Fruit fly (Drosophila melanogaster) whole organism, larva: ENCODE measurements around the gene CG8360.

Experiments used
- noc ChIP-seq: fragments of 200-800 bp; sonication (Bioruptor generic); optimal IDR thresholded peaks from 3 replicates; lab custom pipeline; 2019; ENCODE audit warnings: missing biosample characterization, mild to moderate bottlenecking, missing genetic modification characterization, moderate library complexity

Gene CG8360

DNA sequence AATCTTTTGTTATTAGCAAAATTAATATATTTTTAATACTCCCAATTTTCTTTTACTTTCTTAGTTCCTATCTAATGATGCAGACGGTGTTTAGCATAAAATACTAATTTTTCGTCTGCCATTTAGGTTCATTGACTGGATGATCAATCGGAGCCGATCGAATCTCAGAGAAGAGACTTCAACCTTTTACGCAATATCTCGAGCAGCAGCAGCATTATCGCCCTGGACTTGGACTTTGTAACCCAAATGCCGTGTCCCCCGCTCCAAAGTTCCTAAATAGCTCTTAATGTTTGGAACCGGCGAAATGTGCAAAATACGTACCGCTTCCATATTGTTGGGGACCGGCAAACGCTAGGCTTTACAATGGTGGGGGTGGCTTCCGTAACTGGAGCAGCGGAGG lies 8.4 kb upstream of the CG8360 start:
- TF ChIP-seq noc (tag; lab: Kevin White, UChicago) = no peak

DNA sequence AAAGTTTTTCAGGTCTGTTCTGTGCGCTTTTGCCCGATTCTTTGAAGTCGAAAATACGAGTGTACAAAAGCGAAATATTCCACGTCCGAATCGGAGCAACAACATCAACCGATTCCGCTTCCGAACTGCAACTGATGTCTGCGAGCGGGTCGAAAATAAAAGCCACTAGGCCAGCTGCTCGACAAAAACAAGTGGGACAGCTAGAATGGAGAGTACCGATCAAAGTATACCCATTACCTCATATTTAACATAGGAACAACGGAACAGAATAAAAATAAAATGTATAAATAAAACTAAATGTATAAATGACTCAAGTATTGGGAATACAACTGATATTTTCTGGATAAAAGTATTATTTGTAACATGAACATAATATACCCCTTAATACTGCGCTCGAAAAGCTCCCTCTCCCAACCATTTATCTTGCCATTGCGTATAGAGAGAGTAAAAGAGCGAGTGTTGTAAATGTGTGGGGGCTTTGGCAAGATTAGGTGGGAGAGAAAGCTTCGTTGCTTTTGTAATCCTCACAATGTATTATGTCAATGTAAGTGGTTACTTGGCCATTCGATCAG lies 7.7 kb upstream of the CG8360 start, which contains the start of gene SLC5A11:
Gene SLC5A11 (minus strand): TSS at position 137 of the 572 bp plus-strand sequence.
- peak; percentile 98 for TF ChIP-seq noc (tag; lab: Kevin White, UChicago)

DNA sequence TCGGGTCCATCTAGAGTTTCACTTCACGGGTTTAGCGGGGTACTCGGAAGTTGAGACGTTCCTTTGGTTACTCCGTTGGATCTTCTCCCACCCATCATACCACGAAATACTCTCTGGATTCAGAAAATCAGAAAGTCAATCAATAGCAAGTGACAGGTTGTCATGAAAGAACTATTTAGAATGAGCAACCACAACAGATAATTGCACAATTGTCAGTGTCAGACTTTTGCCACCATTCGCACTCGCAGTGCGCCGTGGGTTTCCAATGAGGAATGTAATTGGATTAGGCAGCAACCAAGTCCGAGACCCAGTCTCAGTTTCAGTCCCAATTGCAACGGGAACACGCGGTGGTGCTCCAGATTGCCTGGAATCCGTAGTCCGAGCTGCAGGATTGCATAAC lies 6.9 kb upstream of the CG8360 start, which contains the start of gene CG8419:
Gene CG8419 (plus strand): TSS at position 301 of the 400 bp plus-strand sequence.
- no peak for TF ChIP-seq noc (tag; lab: Kevin White, UChicago)

DNA sequence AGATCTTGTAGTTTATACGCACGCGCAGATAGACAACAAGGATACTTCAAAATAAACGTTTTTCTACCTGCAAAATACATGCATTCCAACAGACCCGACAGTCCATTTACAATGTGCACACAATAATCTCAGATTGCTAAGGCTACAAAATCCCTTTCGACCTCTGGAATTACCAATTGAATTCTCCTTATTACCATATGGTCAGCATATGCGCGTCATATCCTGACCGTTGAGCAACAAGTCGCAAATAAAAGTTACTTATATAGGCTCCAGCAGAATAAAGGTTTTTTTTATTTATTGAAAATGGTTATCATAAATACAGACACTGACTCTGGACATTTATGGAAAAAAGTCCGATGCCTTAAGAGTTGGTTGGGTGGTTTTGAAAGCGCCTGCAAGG lies 3.4 kb upstream of the CG8360 start:
- TF ChIP-seq noc (tag; lab: Kevin White, UChicago) = no peak

DNA sequence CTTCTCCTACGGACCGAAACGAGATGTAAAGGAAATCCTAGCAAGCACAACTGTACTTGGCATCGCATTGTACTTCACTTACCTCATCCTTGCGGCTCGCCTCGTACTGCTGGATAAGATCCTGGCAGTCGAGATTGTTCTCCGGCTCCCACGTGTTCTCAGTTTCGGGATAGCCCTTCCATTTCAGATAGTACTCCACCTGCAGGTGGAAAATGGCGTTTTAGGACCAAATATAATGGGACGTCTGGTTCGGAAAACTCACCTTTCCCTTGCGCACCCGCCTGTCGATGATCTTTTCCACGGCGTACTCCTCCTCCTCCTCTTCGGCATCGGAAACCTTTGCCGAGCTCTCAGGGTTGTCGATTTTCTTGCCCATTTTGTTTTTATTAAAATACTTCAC lies 2.3 kb upstream of the CG8360 start:
- no peak for TF ChIP-seq noc (tag; lab: Kevin White, UChicago)

DNA sequence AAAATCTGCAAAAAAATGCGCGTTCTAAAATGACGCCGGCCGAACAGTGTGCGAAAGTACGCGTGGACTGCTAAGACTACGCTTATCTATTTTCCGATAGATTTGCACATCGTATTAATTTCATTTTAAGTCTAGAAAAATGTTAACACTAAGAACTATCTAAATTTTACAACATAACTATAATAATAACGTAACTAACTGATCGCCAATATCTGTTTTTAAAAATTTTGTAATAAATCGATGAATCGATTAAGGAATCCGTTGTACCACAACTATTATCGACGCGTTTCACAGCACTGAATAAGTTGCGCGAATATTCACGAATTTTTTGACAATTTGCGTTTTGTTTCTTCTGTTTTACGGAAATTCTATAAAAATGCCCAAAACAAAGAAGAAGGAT lies 1.7 kb upstream of the CG8360 start, which contains the start of gene Ssb-c31a:
Gene Ssb-c31a (plus strand): TSS at position 278 of the 400 bp plus-strand sequence.
- TF ChIP-seq noc (tag; lab: Kevin White, UChicago) = peak; percentile 67

DNA sequence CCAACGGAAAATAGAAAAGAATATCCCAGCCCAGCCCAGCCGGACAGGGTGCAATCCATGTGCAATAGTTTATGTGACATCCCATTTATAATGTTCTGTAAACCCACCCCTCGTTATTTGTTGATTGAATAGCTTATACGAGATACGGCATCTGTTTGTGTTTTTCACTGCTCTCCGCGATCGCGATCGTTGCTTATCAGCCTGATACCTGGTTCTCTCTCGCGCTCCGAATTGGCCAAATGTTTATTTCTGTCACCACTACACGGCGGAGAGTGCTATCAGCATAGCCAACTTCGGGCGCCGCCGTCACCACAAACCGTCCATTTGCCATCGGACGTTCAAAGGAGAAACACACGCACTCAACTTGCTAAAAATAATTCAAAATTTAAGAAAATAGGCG lies 1.2 kb downstream of the CG8360 start, which contains the start of gene CG8353:
Gene CG8353 (plus strand): TSS at position 59 of the 400 bp plus-strand sequence.
- peak; percentile 27 for TF ChIP-seq noc (tag; lab: Kevin White, UChicago)

DNA sequence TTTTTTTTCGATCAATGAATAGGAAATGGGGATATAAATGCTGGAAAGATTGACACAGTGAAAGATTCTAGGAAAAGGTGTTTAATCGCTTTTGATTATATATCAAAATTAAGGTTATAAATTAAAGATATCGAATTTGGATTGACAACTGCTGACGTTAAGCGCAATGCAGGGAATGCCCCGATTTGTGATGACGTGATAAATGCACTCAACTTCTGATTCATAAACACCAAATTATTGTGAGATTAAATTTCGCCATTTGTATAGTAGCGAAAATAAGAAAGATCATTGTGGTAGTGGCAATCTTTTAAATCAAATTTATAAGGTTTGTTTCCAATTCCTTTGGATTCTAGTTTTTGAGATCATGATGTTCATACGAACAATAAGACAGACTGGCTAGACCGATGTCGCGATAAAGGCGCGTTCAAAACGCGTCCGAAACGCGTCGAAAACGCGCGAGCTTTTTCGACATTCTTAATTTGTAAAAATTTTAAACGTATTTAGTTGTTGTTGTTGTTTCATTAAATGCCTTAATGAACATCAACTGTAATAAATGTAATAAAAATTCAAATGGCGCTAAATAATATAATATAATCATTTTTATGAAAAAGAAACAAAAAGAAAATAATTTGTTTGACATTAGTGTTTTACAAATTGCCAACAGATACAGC lies 2.6 kb downstream of the CG8360 start, which contains the start of gene CG8349:
Gene CG8349 (plus strand): TSS at position 657 of the 671 bp plus-strand sequence.
- no peak for TF ChIP-seq noc (tag; lab: Kevin White, UChicago)

DNA sequence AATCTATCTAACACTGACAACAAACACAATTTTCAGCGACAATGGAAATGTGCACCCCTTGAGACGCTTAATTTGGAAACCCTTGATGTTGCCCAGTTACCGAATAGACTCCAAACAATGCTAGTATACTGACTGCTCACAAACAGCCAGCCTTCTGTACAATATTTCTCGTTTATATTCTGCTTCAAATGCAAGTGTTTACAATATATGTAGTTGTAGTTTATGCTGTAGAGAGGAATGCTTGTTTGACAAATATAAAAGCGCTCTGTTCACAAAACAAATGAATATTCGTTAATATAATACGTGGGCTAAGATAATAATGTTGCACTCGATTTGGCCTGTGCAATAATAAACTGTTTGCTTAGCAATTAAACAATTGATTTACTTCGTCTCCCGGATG lies 5.2 kb downstream of the CG8360 start, which contains the start of gene CG8292:
Gene CG8292 (minus strand): TSS at position 101 of the 400 bp plus-strand sequence.
- no peak for TF ChIP-seq noc (tag; lab: Kevin White, UChicago)

DNA sequence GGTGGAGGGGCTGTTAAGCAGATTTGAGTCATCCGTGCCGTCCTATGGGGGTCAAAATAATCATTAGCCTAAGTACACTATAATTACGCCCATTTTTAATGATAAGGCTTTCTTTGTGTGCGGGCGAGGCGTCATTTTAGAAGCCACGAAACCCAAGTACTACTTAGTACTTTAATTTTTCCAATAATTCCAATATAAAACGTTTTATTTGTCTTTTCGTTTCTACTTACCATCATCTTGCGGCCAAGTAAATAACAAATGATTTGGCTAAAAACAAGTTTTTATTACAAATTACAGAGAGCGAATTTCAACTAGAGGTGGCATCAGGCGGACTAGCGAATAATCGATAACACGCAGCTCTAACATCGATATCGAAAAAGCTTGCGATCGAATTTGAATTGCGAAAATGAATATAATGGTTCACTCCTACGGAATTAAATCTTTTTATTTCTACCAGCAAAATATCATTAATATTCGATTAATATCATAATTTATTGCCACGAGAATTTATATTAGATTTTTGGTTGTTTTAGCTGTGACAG lies 7.7 kb downstream of the CG8360 start, which contains the start of gene Snx6:
Gene Snx6 (minus strand): TSS at position 349 of the 542 bp plus-strand sequence.
- TF ChIP-seq noc (tag; lab: Kevin White, UChicago) = no peak

DNA sequence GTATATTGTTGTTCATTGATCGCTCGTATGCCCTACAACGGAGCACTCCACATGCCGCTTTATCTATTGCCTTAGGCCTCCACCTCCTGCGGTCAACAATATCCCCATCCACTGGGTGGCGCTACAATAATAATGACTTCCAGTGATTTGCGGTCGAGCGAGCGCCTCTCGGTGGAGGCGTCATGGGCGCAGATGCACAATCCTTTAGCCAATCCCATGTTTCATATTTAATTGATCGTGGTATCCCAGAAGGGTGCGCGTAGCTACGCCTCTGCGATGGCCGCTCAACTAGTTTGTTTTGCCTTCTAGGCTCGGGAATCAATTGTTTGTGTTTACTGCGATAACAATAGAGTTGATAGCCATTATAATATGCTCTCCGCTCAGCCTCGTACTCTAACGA lies 16.4 kb downstream of the CG8360 start:
- TF ChIP-seq noc (tag; lab: Kevin White, UChicago) = no peak

DNA sequence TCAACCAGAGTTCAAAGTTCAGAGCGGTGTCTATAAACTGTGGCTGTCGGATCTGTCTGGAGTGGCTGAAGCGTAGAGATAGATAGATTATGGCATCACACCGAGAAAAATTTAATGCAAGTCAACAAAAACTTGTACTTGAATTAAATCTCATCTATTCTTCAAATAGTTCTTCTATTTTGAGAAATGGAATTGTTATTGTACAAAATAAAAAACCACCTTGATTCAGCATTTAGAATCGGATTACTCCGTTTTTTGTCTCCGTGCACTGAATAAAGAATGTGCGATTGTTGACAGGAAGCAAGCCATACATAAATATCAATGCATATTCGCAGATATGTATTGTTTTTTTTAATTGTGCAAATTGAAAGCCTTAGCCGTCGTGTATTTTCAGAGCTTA lies 16.9 kb downstream of the CG8360 start:
- peak; percentile 79 for TF ChIP-seq noc (tag; lab: Kevin White, UChicago)

DNA sequence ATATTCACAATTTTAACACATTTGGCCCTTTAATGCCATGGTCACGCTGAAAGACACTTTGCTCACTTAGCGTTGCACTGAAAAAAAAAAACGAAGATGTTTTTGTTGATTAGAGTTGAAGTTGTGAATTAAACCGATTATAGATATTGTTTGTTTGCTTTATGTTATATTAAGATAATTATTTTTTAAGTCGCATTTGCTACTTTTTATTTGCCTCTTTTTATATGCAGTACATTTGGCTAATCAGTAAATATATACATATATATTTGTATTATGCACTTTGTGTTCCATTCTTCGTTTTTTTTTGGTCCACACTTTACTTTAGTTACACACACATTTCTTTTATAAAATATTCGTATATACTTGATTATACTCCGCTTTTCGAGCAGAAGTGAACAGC lies 17.5 kb downstream of the CG8360 start:
- TF ChIP-seq noc (tag; lab: Kevin White, UChicago) = no peak

DNA sequence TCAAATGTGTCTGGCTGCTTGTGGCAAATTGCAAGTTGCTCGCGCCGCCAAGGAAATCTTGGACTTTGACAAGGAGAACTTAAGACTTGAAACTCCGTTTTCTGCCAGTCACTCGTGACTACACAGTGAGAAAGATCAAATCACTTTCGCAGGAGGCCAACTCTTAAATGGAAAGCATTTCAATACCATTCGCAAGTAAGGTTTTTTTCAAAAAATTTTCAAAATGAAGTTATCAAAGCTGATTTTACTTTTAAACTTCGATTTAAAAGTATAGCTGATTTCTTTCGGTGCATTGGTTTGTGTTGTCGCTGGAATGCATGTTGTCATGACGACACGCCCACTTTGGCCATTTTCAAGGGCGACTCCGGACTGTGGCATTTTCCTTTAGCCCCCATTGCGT lies 19.6 kb downstream of the CG8360 start:
- TF ChIP-seq noc (tag; lab: Kevin White, UChicago) = no peak

DNA sequence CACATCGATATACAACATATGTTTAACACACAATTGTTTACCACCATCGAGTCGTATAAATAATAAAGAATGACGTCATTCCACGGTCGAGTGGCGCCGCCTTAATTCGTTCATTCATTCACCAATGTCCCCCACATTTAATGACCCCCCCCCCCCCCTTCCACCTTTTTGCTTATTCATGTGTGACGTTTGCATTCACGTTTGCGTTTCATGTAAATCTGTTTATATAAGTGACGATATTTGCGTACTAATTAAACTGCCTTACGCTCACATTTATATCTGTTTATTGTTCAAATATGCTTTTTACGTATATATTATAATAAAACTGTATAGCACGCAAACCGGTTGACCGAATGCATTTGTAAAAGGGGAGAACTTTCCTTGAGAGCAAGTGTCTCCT lies 20.8 kb downstream of the CG8360 start:
- no peak for TF ChIP-seq noc (tag; lab: Kevin White, UChicago)

DNA sequence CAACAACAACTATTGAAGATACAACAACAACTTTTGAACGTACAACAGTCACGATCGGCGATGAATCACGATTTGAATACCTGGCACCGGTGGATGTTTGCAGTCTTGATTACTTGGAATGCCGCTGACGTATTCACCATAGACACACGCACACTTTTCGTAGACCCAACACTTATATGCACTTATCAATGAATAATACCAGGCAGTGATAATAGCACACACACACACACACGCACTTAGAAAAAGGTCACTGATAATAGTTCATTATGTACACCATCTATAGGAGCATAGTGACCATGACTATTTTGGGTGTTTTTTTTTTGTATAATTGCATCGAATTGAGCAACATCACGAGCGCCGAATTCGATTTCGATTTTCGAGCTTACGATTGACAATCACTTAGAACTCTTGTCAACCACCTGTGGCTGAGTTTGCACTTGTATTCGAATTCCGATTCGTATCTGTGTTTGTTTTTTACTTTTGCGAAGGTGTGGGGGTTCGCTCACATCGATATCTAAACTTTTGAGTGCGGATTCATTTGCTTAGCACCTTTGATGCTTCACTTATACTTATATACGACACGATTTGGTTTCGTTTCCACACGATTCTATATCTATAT lies 26.4 kb downstream of the CG8360 start:
- peak; percentile 30 for TF ChIP-seq noc (tag; lab: Kevin White, UChicago)
